Fruit fly (Drosophila melanogaster): ENCODE data around the gene CheB38a.
A peak's percentile ranks its signal among the peaks of the same experiment; 100 is the strongest.

CheB38a gene

DNA sequence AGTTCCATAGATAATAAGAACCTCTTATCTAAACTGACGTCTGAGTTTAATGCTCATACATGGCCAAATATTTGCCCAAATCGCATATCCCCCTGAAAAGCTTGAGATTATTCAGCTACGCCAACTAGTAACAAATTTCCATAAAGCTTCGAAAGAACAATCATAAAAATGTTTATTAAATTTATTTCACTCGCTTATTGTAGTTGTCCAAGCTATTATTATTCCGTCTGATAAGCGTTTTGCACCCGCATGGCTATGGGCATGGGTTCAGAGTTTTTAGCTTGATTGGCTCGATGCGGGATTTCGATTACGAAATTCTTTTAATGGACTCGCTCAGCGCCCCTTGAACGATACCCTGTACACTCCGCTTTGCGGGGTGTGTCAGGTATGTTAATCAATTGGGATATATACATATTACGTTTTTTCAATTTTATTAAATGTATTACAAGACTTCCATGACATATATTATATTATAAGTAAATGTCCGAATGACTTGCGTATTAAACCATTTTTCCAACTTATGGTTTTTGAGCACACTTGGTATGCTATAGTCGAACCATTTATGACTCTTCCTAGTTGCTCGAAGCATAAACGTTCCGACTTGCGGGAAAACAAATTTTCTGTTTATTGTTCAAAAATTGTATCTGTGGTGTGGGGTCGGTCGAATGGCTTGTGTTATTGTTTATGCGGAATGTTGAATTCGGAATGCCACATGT lies 12.6 kb downstream of the CheB38a start (continued):
- TF ChIP-seq CG16815 (GFP tag; optimal IDR thresholded peaks at IDR 0.05) (peak; percentile 94), toy (GFP tag; IDR thresholded peaks at IDR 0.05) (peak; percentile 86), Adf1 (GFP tag; IDR thresholded peaks at IDR 0.05) (peak; percentile 84), bowl (GFP tag; IDR thresholded peaks at IDR 0.05) (peak; percentile 89), CG10959 (GFP tag; IDR thresholded peaks at IDR 0.05) (peak; percentile 91), CG13624 (GFP tag; optimal IDR thresholded peaks at IDR 0.05) (peak; percentile 66), ab (GFP tag; optimal IDR thresholded peaks at IDR 0.05) (peak; percentile 30), Dfd (GFP tag; optimal IDR thresholded peaks at IDR 0.05) (no peak), CG9727 (GFP tag; optimal IDR thresholded peaks at IDR 0.05) (peak; percentile 96), CG4282 (GFP tag; optimal IDR thresholded peaks at IDR 0.05) (peak; percentile 63), ttk (GFP tag; IDR thresholded peaks at IDR 0.05) (peak; percentile 91), Lim3 (GFP tag; IDR thresholded peaks at IDR 0.05) (peak; percentile 89), lov (optimal IDR thresholded peaks at IDR 0.05) (no peak), lov (GFP tag; IDR thresholded peaks at IDR 0.05) (peak; percentile 91), Neu2 (GFP tag; optimal IDR thresholded peaks at IDR 0.05; ENCODE audit: borderline replicate concordance) (no peak), CG1529 (GFP tag; optimal IDR thresholded peaks at IDR 0.05) (peak; percentile 94), crp (GFP tag; optimal IDR thresholded peaks at IDR 0.05) (peak in 1 of 2 experiments; percentile 55), jumu (GFP tag; optimal IDR thresholded peaks at IDR 0.05) (peak; percentile 69), Ravus (GFP tag; IDR thresholded peaks at IDR 0.05) (peak; percentile 93), Ptx1 (GFP tag; IDR thresholded peaks at IDR 0.05) (peak; percentile 98), CG12659 (GFP tag; optimal IDR thresholded peaks at IDR 0.05) (peak; percentile 97), CG17385 (GFP tag; optimal IDR thresholded peaks at IDR 0.05) (peak; percentile 92), HLHmδ (GFP tag; optimal IDR thresholded peaks at IDR 0.05) (no peak), CG3847 (GFP tag; IDR thresholded peaks at IDR 0.05) (peak; percentile 95), slou (GFP tag; optimal IDR thresholded peaks at IDR 0.05) (peak; percentile 93), tin (GFP tag; optimal IDR thresholded peaks at IDR 0.05) (peak; percentile 90), pb (GFP tag; optimal IDR thresholded peaks at IDR 0.05) (no peak), CG11695 (GFP tag; IDR thresholded peaks at IDR 0.05) (peak; percentile 95), CG6791 (GFP tag; IDR thresholded peaks at IDR 0.05; ENCODE audit: partially characterized antibody) (peak; percentile 71), gfzf (GFP tag; optimal IDR thresholded peaks at IDR 0.05) (no peak), CTCF (GFP tag; optimal IDR thresholded peaks at IDR 0.05) (peak; percentile 60), TFAM (GFP tag; optimal IDR thresholded peaks at IDR 0.05) (peak; percentile 71), Sox102F (GFP tag; optimal IDR thresholded peaks at IDR 0.05) (peak; percentile 97), Camta (GFP tag; optimal IDR thresholded peaks at IDR 0.05) (peak; percentile 74), Dp (GFP tag; optimal IDR thresholded peaks at IDR 0.05) (peak; percentile 12), Ssrp (tag; optimal IDR thresholded peaks at IDR 0.05) (peak; percentile 93), BEAF-32 (GFP tag; optimal IDR thresholded peaks at IDR 0.05) (peak; percentile 7), Optix (GFP tag; IDR thresholded peaks at IDR 0.05) (peak; percentile 91), CG3163 (GFP tag; optimal IDR thresholded peaks at IDR 0.05) (peak; percentile 7), CG2129 (GFP tag; IDR thresholded peaks at IDR 0.05; ENCODE audit: partially characterized antibody) (no peak), slbo (GFP tag; IDR thresholded peaks at IDR 0.05) (peak; percentile 97), Bteb2 (GFP tag; optimal IDR thresholded peaks at IDR 0.05) (peak; percentile 90), bab2 (GFP tag; optimal IDR thresholded peaks at IDR 0.05) (peak; percentile 86), CG17328 (GFP tag; IDR thresholded peaks at IDR 0.05) (peak; percentile 95), ERR (GFP tag; optimal IDR thresholded peaks at IDR 0.05) (peak; percentile 43), GATAe (GFP tag; conservative IDR thresholded peaks at IDR 0.05) (peak; percentile 74), CG10366 (GFP tag; IDR thresholded peaks at IDR 0.05) (peak; percentile 95), Elba2 (GFP tag; optimal IDR thresholded peaks at IDR 0.05) (peak; percentile 18), CG10979 (tag; optimal IDR thresholded peaks at IDR 0.05) (peak; percentile 94), nom (GFP tag; optimal IDR thresholded peaks at IDR 0.05) (peak; percentile 26), CG12219 (GFP tag; optimal IDR thresholded peaks at IDR 0.05) (peak; percentile 96)

Measured in whole organism, embryonic.